Worm (Caenorhabditis elegans): ENCODE measurements around the gene mbr-1.

mbr-1 gene

DNA sequence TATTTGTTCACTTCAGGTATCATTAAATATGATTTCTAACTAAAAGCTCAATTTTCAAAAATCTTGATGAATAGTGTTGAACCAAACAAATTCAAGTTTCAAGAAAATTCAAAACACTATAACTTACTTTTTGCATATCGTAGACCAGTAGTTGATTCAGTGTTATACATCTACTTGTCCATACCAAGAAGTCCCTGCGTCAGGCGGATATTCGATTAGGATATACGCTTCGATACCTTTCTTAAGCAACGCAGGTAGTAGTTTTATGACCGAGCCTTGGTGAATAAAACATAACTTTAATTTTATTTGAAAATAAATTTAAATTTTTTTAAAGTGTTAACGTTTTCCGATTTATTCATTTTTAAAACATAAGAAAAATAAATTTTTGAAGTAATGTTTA is 46.5 kb downstream of the mbr-1 start:
- TF ChIP-seq Y95B8A.8 (GFP tag; IDR thresholded peaks at IDR 0.05), result no peak
- 0 out of 2 replicates have a peak, but pooled peaks have one; percentile 35 for TF ChIP-seq nfyb-1 (GFP tag; IDR thresholded peaks at IDR 0.05)
- no peak for TF ChIP-seq hsf-1 (GFP tag; IDR thresholded peaks at IDR 0.05)

- TF ChIP-seq F55B11.4 (tag; optimal IDR thresholded peaks at IDR 0.05; ENCODE audit: borderline replicate concordance, insufficient read depth) (no peak), mxl-1 (tag; optimal IDR thresholded peaks at IDR 0.05) (no peak), gei-17 (GFP tag; optimal IDR thresholded peaks at IDR 0.05) (no peak)
Observed at ce11 chrX:10674199-10674598, 47.7 kb downstream of the mbr-1 start, which contains the start of gene F13E6.2. F13E6.2 (minus strand) TSS chrX:10674299.

ce11 chrX:10670198-10670597 is 51.7 kb downstream of the mbr-1 start:
- TF ChIP-seq madf-10 (tag; optimal IDR thresholded peaks at IDR 0.05) (no peak), nhr-80 (tag; optimal IDR thresholded peaks at IDR 0.05) (no peak), D2030.7 (GFP tag; IDR thresholded peaks at IDR 0.05) (no peak), Y53G8AR.9 (GFP tag; conservative IDR thresholded peaks at IDR 0.05) (no peak), unc-62 (GFP tag; optimal IDR thresholded peaks at IDR 0.05) (no peak), let-526 (GFP tag; IDR thresholded peaks at IDR 0.05) (no peak), B0261.1 (tag; optimal IDR thresholded peaks at IDR 0.05) (no peak), F37B4.10 (GFP tag; IDR thresholded peaks at IDR 0.05) (no peak), B0336.3 (GFP tag; IDR thresholded peaks at IDR 0.05) (no peak)
